Worm (Caenorhabditis elegans) whole organism, L4 larva: ENCODE data around the gene nrf-6.

Experiments used
- F10B5.3 ChIP-seq: sonication (generic microtip); optimal IDR thresholded peaks from 2 replicates; lab custom pipeline; 2016; ENCODE audit warnings: mild to moderate bottlenecking, missing genetic modification characterization, missing compliant biosample characterization
- F26F4.8 ChIP-seq: fragments of 200-800 bp; sonication (Bioruptor generic); conservative IDR thresholded peaks from 2 replicates; pipeline ENCODE4 v1.3.6; 2022; ENCODE audit warnings: missing genetic modification characterization, missing compliant biosample characterization
- F37D6.2 ChIP-seq: sonication (generic microtip); optimal IDR thresholded peaks from 2 replicates; lab custom pipeline; 2016; ENCODE audit warnings: mild to moderate bottlenecking, missing genetic modification characterization, missing compliant biosample characterization
- F44E2.7 ChIP-seq: fragments of 200-800 bp; sonication (Bioruptor generic); IDR thresholded peaks from 2 replicates; pipeline ENCODE4 v2.1.2; 2022; ENCODE audit warnings: missing genetic modification characterization, missing compliant biosample characterization
- T20F7.1 ChIP-seq: fragments of 200-800 bp; sonication (Bioruptor generic); optimal IDR thresholded peaks from 2 replicates; lab custom pipeline; 2018; ENCODE audit warnings: mild to moderate bottlenecking, missing genetic modification characterization, missing compliant biosample characterization
- Y105C5A.15 ChIP-seq: fragments of 200-800 bp; sonication (Bioruptor generic); IDR thresholded peaks from 2 replicates; pipeline ENCODE4 v1.3.6; 2022; ENCODE audit warnings: missing genetic modification characterization, missing compliant biosample characterization
- Y75B8A.6 ChIP-seq: fragments of 200-800 bp; sonication (Bioruptor generic); IDR thresholded peaks from 2 replicates; pipeline ENCODE4 v1.3.6; 2022; ENCODE audit warnings: missing genetic modification reagents, missing genetic modification characterization, missing compliant biosample characterization
- ZK337.2 ChIP-seq: fragments of 200-800 bp; sonication (Bioruptor generic); IDR thresholded peaks from 2 replicates; pipeline ENCODE4 v1.3.6; 2022; ENCODE audit warnings: missing genetic modification reagents, missing genetic modification characterization, missing compliant biosample characterization
- aha-1 ChIP-seq: fragments of 150-350 bp; peaks from one replicate; lab custom pipeline; 2014; ENCODE audit warnings: missing biosample characterization, missing genetic modification characterization
- aly-2 ChIP-seq: sonication (generic microtip); optimal IDR thresholded peaks from 2 replicates; lab custom pipeline; 2018; ENCODE audit warnings: missing biosample characterization, missing genetic modification characterization
- arid-1 ChIP-seq: fragments of 200-800 bp; sonication (Bioruptor generic); conservative IDR thresholded peaks from 2 replicates; pipeline ENCODE4 v1.3.6; 2022; ENCODE audit warnings: missing genetic modification reagents, missing genetic modification characterization, missing compliant biosample characterization
- ceh-20 ChIP-seq: fragments of 200-800 bp; sonication (Bioruptor generic); IDR thresholded peaks from 2 replicates; pipeline ENCODE4 v1.3.6; 2022; ENCODE audit warnings: missing genetic modification reagents, missing genetic modification characterization, missing compliant biosample characterization
- ceh-28 ChIP-seq: fragments of 150-350 bp; optimal IDR thresholded peaks from 2 replicates; lab custom pipeline; 2014; ENCODE audit warnings: missing biosample characterization, missing genetic modification reagents, missing genetic modification characterization
- ceh-32 ChIP-seq: sonication (generic microtip); optimal IDR thresholded peaks from 2 replicates; lab custom pipeline; 2016; ENCODE audit warnings: mild to moderate bottlenecking, missing genetic modification characterization, missing compliant biosample characterization; ENCODE audit not compliant: poor library complexity
- ceh-44 ChIP-seq: fragments of 200-800 bp; sonication (Bioruptor generic); IDR thresholded peaks from 2 replicates; pipeline ENCODE4 v1.3.6; 2022; ENCODE audit warnings: missing genetic modification reagents, missing genetic modification characterization, missing compliant biosample characterization
- ceh-62 ChIP-seq: sonication (generic microtip); optimal IDR thresholded peaks from 2 replicates; lab custom pipeline; 2017; ENCODE audit warnings: missing biosample characterization, missing genetic modification characterization
- ctbp-1 ChIP-seq: fragments of 200-800 bp; sonication (Bioruptor generic); IDR thresholded peaks from 2 replicates; pipeline ENCODE4 v1.3.6; 2022; ENCODE audit warnings: missing genetic modification reagents, missing genetic modification characterization, missing compliant biosample characterization
- daf-16 ChIP-seq, 3 experiments: sonication (generic microtip); optimal IDR thresholded peaks; 2 replicates each; lab custom pipeline; 2016 to 2017; ENCODE audit warnings: missing genetic modification characterization in 3 of 3, missing genetic modification reagents in 3 of 3, mild to moderate bottlenecking in 2 of 3, missing compliant biosample characterization in 2 of 3, missing biosample characterization in 1 of 3, moderate library complexity in 1 of 3
- daf-8 ChIP-seq: fragments of 200-800 bp; sonication (Bioruptor generic); IDR thresholded peaks from 2 replicates; pipeline ENCODE4 v1.3.6; 2022; ENCODE audit warnings: missing genetic modification characterization, missing compliant biosample characterization
- dmd-6 ChIP-seq: fragments of 200-800 bp; sonication (Bioruptor generic); IDR thresholded peaks from 2 replicates; pipeline ENCODE4 v1.3.6; 2022; ENCODE audit warnings: missing genetic modification reagents, missing genetic modification characterization, missing compliant biosample characterization
- dpl-1 ChIP-seq: fragments of 150-350 bp; optimal IDR thresholded peaks from 2 replicates; lab custom pipeline; 2014; ENCODE audit warnings: missing biosample characterization, missing genetic modification reagents, missing genetic modification characterization
- dve-1 ChIP-seq: sonication (generic microtip); optimal IDR thresholded peaks from 2 replicates; lab custom pipeline; 2017; ENCODE audit warnings: antibody characterized with exemption, mild to moderate bottlenecking, missing genetic modification characterization, missing compliant biosample characterization; ENCODE audit not compliant: insufficient read depth
- fos-1 ChIP-seq: fragments of 150-350 bp; optimal IDR thresholded peaks from 2 replicates; lab custom pipeline; 2014; ENCODE audit warnings: missing biosample characterization, missing genetic modification characterization
- hmg-1.1 ChIP-seq: fragments of 200-800 bp; sonication (Bioruptor generic); IDR thresholded peaks from 2 replicates; pipeline ENCODE4 v1.3.6; 2022; ENCODE audit warnings: missing genetic modification reagents, missing genetic modification characterization, missing compliant biosample characterization
- lir-3 ChIP-seq: sonication (generic microtip); optimal IDR thresholded peaks from 2 replicates; lab custom pipeline; 2016; ENCODE audit warnings: mild to moderate bottlenecking, missing genetic modification characterization, missing compliant biosample characterization
- mdl-1 ChIP-seq, 2 experiments: fragments of 150-350 bp in 1 of 2; sonication (generic microtip) in 1 of 2; optimal IDR thresholded peaks; 2 replicates each; lab custom pipeline; 2014 to 2017; ENCODE audit warnings: missing biosample characterization in 2 of 2, missing genetic modification characterization in 2 of 2
- mes-2 ChIP-seq: sonication (generic microtip); optimal IDR thresholded peaks from 2 replicates; lab custom pipeline; 2016; ENCODE audit warnings: missing genotype, mild to moderate bottlenecking, missing genetic modification characterization, missing compliant biosample characterization; ENCODE audit not compliant: poor library complexity, severe bottlenecking
- mxl-3 ChIP-seq: fragments of 200-800 bp; sonication (Bioruptor generic); optimal IDR thresholded peaks from 2 replicates; lab custom pipeline; 2018; ENCODE audit warnings: mild to moderate bottlenecking, missing genetic modification characterization, missing compliant biosample characterization
- nhr-102 ChIP-seq: sonication (generic microtip); optimal IDR thresholded peaks from 2 replicates; lab custom pipeline; 2016; ENCODE audit warnings: mild to moderate bottlenecking, missing genetic modification characterization, moderate library complexity, missing compliant biosample characterization
- nhr-41 ChIP-seq: fragments of 200-800 bp; sonication (Bioruptor generic); IDR thresholded peaks from 2 replicates; pipeline ENCODE4 v1.3.6; 2022; ENCODE audit warnings: missing genetic modification reagents, missing genetic modification characterization, missing compliant biosample characterization
- nhr-48 ChIP-seq: sonication (generic microtip); optimal IDR thresholded peaks from 2 replicates; lab custom pipeline; 2016; ENCODE audit warnings: mild to moderate bottlenecking, missing genetic modification characterization, missing compliant biosample characterization
- nhr-76 ChIP-seq: fragments of 150-350 bp; optimal IDR thresholded peaks from 2 replicates; lab custom pipeline; 2014; ENCODE audit warnings: missing biosample characterization, missing genetic modification characterization
- php-3 ChIP-seq: fragments of 200-800 bp; sonication (Bioruptor generic); IDR thresholded peaks from 2 replicates; pipeline ENCODE4 v1.3.6; 2022; ENCODE audit warnings: missing genetic modification reagents, missing genetic modification characterization, missing compliant biosample characterization
- pqm-1 ChIP-seq: sonication (generic microtip); optimal IDR thresholded peaks from 2 replicates; lab custom pipeline; 2017; ENCODE audit warnings: missing biosample characterization, missing genetic modification characterization
- set-16 ChIP-seq: fragments of 200-800 bp; sonication (Bioruptor generic); IDR thresholded peaks from 2 replicates; pipeline ENCODE4 v1.3.6; 2022; ENCODE audit warnings: missing genetic modification reagents, missing genetic modification characterization, missing compliant biosample characterization
- skn-1 ChIP-seq: fragments of 150-350 bp; optimal IDR thresholded peaks from 2 replicates; lab custom pipeline; 2014; ENCODE audit warnings: missing biosample characterization, missing genetic modification characterization
- snpc-1.2 ChIP-seq: fragments of 200-800 bp; sonication (Bioruptor generic); IDR thresholded peaks from 2 replicates; pipeline ENCODE4 v1.3.6; 2022; ENCODE audit warnings: missing genetic modification reagents, missing genetic modification characterization, missing compliant biosample characterization
- snpc-4 ChIP-seq: fragments of 150-350 bp; optimal IDR thresholded peaks from 2 replicates; lab custom pipeline; 2014; ENCODE audit warnings: missing biosample characterization, missing genetic modification characterization
- spr-1 ChIP-seq: sonication (generic microtip); optimal IDR thresholded peaks from 2 replicates; lab custom pipeline; 2016; ENCODE audit warnings: mild to moderate bottlenecking, missing genetic modification characterization, missing compliant biosample characterization
- spr-3 ChIP-seq: fragments of 200-800 bp; sonication (Bioruptor generic); optimal IDR thresholded peaks from 2 replicates; lab custom pipeline; 2018; ENCODE audit warnings: mild to moderate bottlenecking, missing genetic modification characterization, missing compliant biosample characterization
- tag-97 ChIP-seq: fragments of 200-800 bp; sonication (Bioruptor generic); IDR thresholded peaks from 2 replicates; pipeline ENCODE4 v1.3.6; 2022; ENCODE audit warnings: missing genetic modification characterization, missing compliant biosample characterization
- tra-1 ChIP-seq: fragments of 200-800 bp; sonication (Bioruptor generic); IDR thresholded peaks from 2 replicates; pipeline ENCODE4 v1.3.6; 2022; ENCODE audit warnings: missing genetic modification reagents, missing genetic modification characterization, missing compliant biosample characterization
- unc-62 ChIP-seq, 3 experiments: fragments of 150-350 bp in 1 of 3; sonication (generic microtip); optimal IDR thresholded peaks in 2 of 3; peaks in 1 of 3; 1 replicate in 1 of 3; 2 replicates in 2 of 3; lab custom pipeline; 2014 to 2017; ENCODE audit warnings: missing biosample characterization in 3 of 3, missing genetic modification characterization in 3 of 3, missing genetic modification reagents in 3 of 3, missing genotype in 1 of 3
- zip-2 ChIP-seq: fragments of 150-350 bp; optimal IDR thresholded peaks from 2 replicates; lab custom pipeline; 2014; ENCODE audit warnings: missing biosample characterization, missing genetic modification characterization

The nrf-6 gene

ce11 chrII:8074058-8074457, 41.5 kb upstream of the nrf-6 start (continued):
- no peak for TF ChIP-seq nhr-48 (tag; lab: Kevin White, UChicago)
- no peak for TF ChIP-seq zip-2 (tag; lab: Kevin White, UChicago)
- TF ChIP-seq aly-2 = no peak
- no peak for TF ChIP-seq mdl-1 (tag; optimal IDR thresholded peaks at IDR 0.05; lab: Kevin White, UChicago)
- no peak for TF ChIP-seq skn-1 (tag; lab: Kevin White, UChicago)

DNA sequence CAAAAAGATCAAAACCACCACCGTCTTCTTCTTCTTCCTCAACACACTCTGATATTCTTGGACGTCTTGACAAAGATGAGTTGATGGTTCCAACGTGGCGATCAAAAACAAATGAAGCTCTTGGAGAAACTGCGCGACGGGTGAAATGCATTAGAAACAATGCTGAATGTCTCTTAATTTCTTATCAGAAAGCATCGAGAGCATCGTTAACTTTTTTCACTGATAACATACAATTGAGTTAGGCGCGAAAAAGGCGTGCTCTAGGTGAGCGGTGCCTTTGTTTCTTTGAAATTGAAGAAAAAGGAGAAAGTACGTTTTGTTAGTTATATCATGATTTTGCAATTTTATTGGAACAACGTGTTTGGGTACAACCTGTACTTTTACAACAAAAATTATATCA, 40.7 kb upstream of the nrf-6 start, which contains the start of gene gpcp-2:
TSS of gene gpcp-2 (minus strand) at position 153 of the 400 bp plus-strand sequence.
- no peak for TF ChIP-seq ceh-44 (GFP tag; lab: Robert Waterston, UW)
- no peak for TF ChIP-seq fos-1 (tag; lab: Kevin White, UChicago)
- TF ChIP-seq pqm-1 = peak; percentile 66
- TF ChIP-seq dmd-6 = peak; percentile 45
- TF ChIP-seq dve-1 (tag; lab: Kevin White, UChicago) = peak; percentile 48
- no peak for TF ChIP-seq snpc-1.2
- TF ChIP-seq daf-16 (GFP tag; optimal IDR thresholded peaks at IDR 0.05; lab: Kevin White, UChicago) = no peak
- TF ChIP-seq daf-16 (tag; optimal IDR thresholded peaks at IDR 0.05; lab: Kevin White, UChicago) = peak; percentile 29
- TF ChIP-seq, all 104 proteins: peak for 4

DNA sequence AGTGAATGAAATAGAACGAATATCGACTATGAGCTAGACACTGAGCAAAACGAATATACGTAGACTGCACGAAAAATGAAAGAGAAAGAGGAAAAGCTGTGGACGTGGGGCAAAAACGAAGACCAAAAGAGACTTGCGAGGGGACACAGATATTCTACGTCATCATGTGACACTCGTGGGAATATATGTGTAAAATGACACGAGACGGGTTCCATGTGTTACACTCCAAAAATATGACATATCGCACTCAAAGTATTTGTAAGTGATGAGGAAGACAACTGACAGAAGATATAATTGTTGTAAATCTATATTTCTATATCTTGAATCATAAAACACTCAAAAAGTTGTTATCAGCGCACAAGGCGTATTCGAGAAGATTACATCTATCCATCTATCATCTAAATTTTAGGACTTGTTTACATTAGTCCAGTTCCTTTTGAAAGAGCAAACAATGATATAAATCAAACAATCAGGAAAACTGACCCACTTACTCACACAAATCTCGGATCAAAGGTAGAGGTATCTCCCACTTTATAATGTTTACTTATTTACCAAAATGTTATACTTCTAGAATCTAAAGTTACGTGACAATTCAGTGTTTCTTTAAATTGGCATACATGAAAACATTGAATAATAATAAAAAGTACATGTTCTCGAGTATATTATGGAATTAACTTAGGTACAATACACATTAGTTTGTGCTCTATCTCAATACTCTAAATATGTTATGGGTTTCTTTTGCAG, 39.5 kb upstream of the nrf-6 start:
- no peak for TF ChIP-seq daf-8 (GFP tag; lab: Robert Waterston, UW)
- TF ChIP-seq nhr-48 (tag; lab: Kevin White, UChicago) = peak; percentile 81
- TF ChIP-seq hmg-1.1 (GFP tag; lab: Robert Waterston, UW) = peak; percentile 58; the same call in 1 of the 2 replicates
- no peak for TF ChIP-seq Y75B8A.6 (GFP tag; lab: Robert Waterston, UW)
- no peak for TF ChIP-seq ZK337.2 (GFP tag; lab: Robert Waterston, UW)
- TF ChIP-seq daf-16 (GFP tag; optimal IDR thresholded peaks at IDR 0.05; lab: Kevin White, UChicago) = peak in 1 of 2 experiments; percentile 63
- TF ChIP-seq daf-16 (tag; optimal IDR thresholded peaks at IDR 0.05; lab: Kevin White, UChicago) = no peak
- no peak for TF ChIP-seq ceh-28 (tag; lab: Kevin White, UChicago)
- no peak for TF ChIP-seq php-3 (GFP tag; lab: Robert Waterston, UW)
- no peak for TF ChIP-seq dpl-1
- TF ChIP-seq mxl-3 (GFP tag; lab: Kevin White, UChicago) = peak; percentile 69
- no peak for TF ChIP-seq F10B5.3 (tag; lab: Kevin White, UChicago)
- TF ChIP-seq lir-3 (tag; lab: Kevin White, UChicago) = no peak
- TF ChIP-seq ceh-20 (GFP tag; lab: Robert Waterston, UW) = peak; percentile 74; the same call in 1 of the 2 replicates
- TF ChIP-seq ceh-62 (tag; lab: Kevin White, UChicago) = no peak
- no peak for TF ChIP-seq Y105C5A.15 (GFP tag; lab: Robert Waterston, UW)
- TF ChIP-seq nhr-102 (tag; lab: Kevin White, UChicago) = no peak
- no peak for TF ChIP-seq spr-3
- no peak for TF ChIP-seq F37D6.2 (tag; lab: Kevin White, UChicago)
- peak; percentile 24 to 67 for TF ChIP-seq mdl-1 (tag; optimal IDR thresholded peaks at IDR 0.05; lab: Kevin White, UChicago)
- peak; percentile 96 for TF ChIP-seq aha-1
- TF ChIP-seq arid-1 (GFP tag; lab: Robert Waterston, UW) = no peak
- no peak for TF ChIP-seq nhr-76
- TF ChIP-seq dmd-6 = 0 out of 2 replicates have a peak, but pooled peaks have one; percentile 18
- TF ChIP-seq T20F7.1 (GFP tag; lab: Kevin White, UChicago) = no peak
- no peak for TF ChIP-seq snpc-4 (tag; lab: Kevin White, UChicago)
- peak in 1 of 2 experiments; percentile 99 for TF ChIP-seq unc-62 (GFP tag; optimal IDR thresholded peaks at IDR 0.05 in 1 of 2; lab: Kevin White, UChicago)
- no peak for TF ChIP-seq unc-62 (tag; optimal IDR thresholded peaks at IDR 0.05; lab: Kevin White, UChicago)
- TF ChIP-seq F26F4.8 (GFP tag; lab: Robert Waterston, UW) = no peak
- no peak for TF ChIP-seq spr-1 (tag; lab: Kevin White, UChicago)
- TF ChIP-seq ctbp-1 (GFP tag; lab: Robert Waterston, UW) = peak; percentile 73; the same call in 1 of the 2 replicates
- no peak for TF ChIP-seq ceh-32 (tag; lab: Kevin White, UChicago)
- TF ChIP-seq F44E2.7 (GFP tag; lab: Robert Waterston, UW) = no peak
- no peak for TF ChIP-seq tag-97 (GFP tag; lab: Robert Waterston, UW)
- TF ChIP-seq mes-2 = no peak
- no peak for TF ChIP-seq nhr-41
- TF ChIP-seq skn-1 (tag; lab: Kevin White, UChicago) = no peak
- TF ChIP-seq set-16 (GFP tag; lab: Robert Waterston, UW) = no peak
- TF ChIP-seq tra-1 = no peak
